Worm (Caenorhabditis elegans) whole organism, midembryonic: Measurements from ENCODE around the gene emre-1.

Source experiments
- T22C8.4 ChIP-seq: fragments of 200-800 bp; sonication (Bioruptor generic); IDR thresholded peaks from 2 replicates; pipeline ENCODE4 v1.3.6; 2022; ENCODE audit warnings: missing genetic modification characterization, missing compliant biosample characterization
- cog-1 ChIP-seq: sonication (generic microtip); optimal IDR thresholded peaks from 2 replicates; lab custom pipeline; 2016; ENCODE audit warnings: missing genetic modification characterization, missing compliant biosample characterization
- flt-1 ChIP-seq: fragments of 200-800 bp; sonication (Bioruptor generic); IDR thresholded peaks from 2 replicates; pipeline ENCODE4 v1.3.6; 2022; ENCODE audit warnings: missing genetic modification characterization, missing compliant biosample characterization
- med-1 ChIP-seq: sonication (generic microtip); optimal IDR thresholded peaks from 2 replicates; lab custom pipeline; 2017; ENCODE audit warnings: missing genetic modification characterization, mild to moderate bottlenecking, missing compliant biosample characterization, antibody characterized with exemption, missing genetic modification reagents; ENCODE audit not compliant: insufficient read depth
- ref-1 ChIP-seq: fragments of 200-800 bp; sonication (Bioruptor generic); conservative IDR thresholded peaks from 2 replicates; pipeline ENCODE4 v1.3.6; 2022; ENCODE audit warnings: missing genetic modification reagents, missing genetic modification characterization, missing compliant biosample characterization
- tab-1 ChIP-seq: fragments of 200-800 bp; sonication (Bioruptor generic); IDR thresholded peaks from 2 replicates; pipeline ENCODE4 v1.3.6; 2022; ENCODE audit warnings: missing genetic modification characterization, missing compliant biosample characterization
- ztf-23 ChIP-seq: fragments of 200-800 bp; sonication (Bioruptor generic); IDR thresholded peaks from 2 replicates; pipeline ENCODE4 v1.3.6; 2022; ENCODE audit warnings: missing genetic modification reagents, missing genetic modification characterization, missing compliant biosample characterization
- ztf-29 ChIP-seq: fragments of 200-800 bp; sonication (Bioruptor generic); IDR thresholded peaks from 2 replicates; pipeline ENCODE4 v1.3.6; 2022; ENCODE audit warnings: missing genetic modification reagents, missing genetic modification characterization, missing compliant biosample characterization

DNA sequence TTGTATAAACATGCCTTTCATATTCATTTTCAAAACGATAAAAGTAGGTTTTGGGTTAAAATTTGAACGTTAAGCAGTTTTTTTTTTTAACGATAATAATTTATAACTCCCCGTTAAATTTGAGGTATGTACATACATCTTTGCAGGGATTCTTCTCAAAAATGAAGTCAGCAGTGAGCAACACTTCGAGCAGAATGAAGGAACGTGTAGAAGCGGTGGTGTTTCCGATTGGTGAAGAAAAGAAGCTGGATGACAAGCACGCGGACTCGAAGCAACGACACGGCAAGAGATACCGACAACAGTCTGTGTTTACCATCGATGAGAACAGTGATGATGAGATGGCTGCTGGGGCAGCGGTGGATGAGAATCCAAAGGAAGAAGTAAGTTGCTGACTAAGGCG is 6.4 kb upstream of the emre-1 start:
- no peak for TF ChIP-seq T22C8.4 (GFP tag; lab: Robert Waterston, UW)
- TF ChIP-seq tab-1 (GFP tag; lab: Robert Waterston, UW): no peak
- no peak for TF ChIP-seq med-1 (GFP tag; lab: Kevin White, UChicago)
- TF ChIP-seq ztf-23 (GFP tag; lab: Robert Waterston, UW): no peak
- no peak for TF ChIP-seq cog-1 (tag; lab: Kevin White, UChicago)
- TF ChIP-seq flt-1 (GFP tag; lab: Robert Waterston, UW): no peak
- TF ChIP-seq ztf-29 (GFP tag; lab: Robert Waterston, UW): no peak
- TF ChIP-seq ref-1 (GFP tag; lab: Robert Waterston, UW): no peak
